Fruit fly (Drosophila melanogaster) whole organism, embryonic: ENCODE results near the gene spn-B.

ENCODE experiments used
- CG10366 ChIP-seq: fragments of 200-800 bp; sonication (Bioruptor generic); IDR thresholded peaks from 2 replicates; pipeline ENCODE4 v1.3.6; 2022; ENCODE audit warnings: missing biosample characterization, missing genetic modification characterization
- CG10431 ChIP-seq: fragments of 200-800 bp; sonication (Bioruptor generic); optimal IDR thresholded peaks from 3 replicates; lab custom pipeline; 2018; ENCODE audit warnings: missing biosample characterization, mild to moderate bottlenecking, missing genetic modification characterization
- CG13296 ChIP-seq: fragments of 200-800 bp; sonication (Bioruptor generic); optimal IDR thresholded peaks from 3 replicates; lab custom pipeline; 2018; ENCODE audit warnings: missing biosample characterization, mild to moderate bottlenecking, missing genetic modification characterization
- CG1792 ChIP-seq: fragments of 200-800 bp; sonication (Bioruptor generic); optimal IDR thresholded peaks from 2 replicates; lab custom pipeline; 2016; ENCODE audit warnings: missing biosample characterization, missing genetic modification characterization
- CG6175 ChIP-seq: fragments of 200-800 bp; sonication (Bioruptor generic); IDR thresholded peaks from 3 replicates; pipeline ENCODE4 v1.3.6; 2022; ENCODE audit warnings: missing biosample characterization, missing genetic modification characterization
- CG8924 ChIP-seq: fragments of 200-800 bp; optimal IDR thresholded peaks from 3 replicates; lab custom pipeline; 2019; ENCODE audit warnings: missing biosample characterization, mild to moderate bottlenecking, missing genetic modification characterization, moderate library complexity
- Dfd ChIP-seq, 2 experiments: fragments of >200 bp; optimal IDR thresholded peaks; 2 replicates each; lab custom pipeline; 2017; ENCODE audit warnings: missing biosample characterization in 2 of 2, missing genetic modification characterization in 2 of 2
- Gsc ChIP-seq: fragments of 200-800 bp; sonication (Bioruptor generic); IDR thresholded peaks from 2 replicates; pipeline ENCODE4 v1.3.6; 2022; ENCODE audit warnings: missing biosample characterization, missing genetic modification characterization
- Hsf ChIP-seq: fragments of 200-800 bp; sonication (Bioruptor generic); optimal IDR thresholded peaks from 3 replicates; lab custom pipeline; 2016; ENCODE audit warnings: missing biosample characterization, missing genetic modification characterization
- Lim3 ChIP-seq: fragments of 200-800 bp; sonication (Bioruptor generic); IDR thresholded peaks from 2 replicates; pipeline ENCODE4 v1.3.6; 2022; ENCODE audit warnings: missing biosample characterization, missing genetic modification characterization
- dmrt99B ChIP-seq: fragments of 200-800 bp; sonication (Bioruptor generic); optimal IDR thresholded peaks from 2 replicates; lab custom pipeline; 2018; ENCODE audit warnings: missing biosample characterization, mild to moderate bottlenecking, missing genetic modification characterization, moderate library complexity
- shn ChIP-seq: fragments of 200-800 bp; sonication (Bioruptor generic); optimal IDR thresholded peaks from 3 replicates; lab custom pipeline; 2016; ENCODE audit warnings: missing biosample characterization, missing genetic modification characterization
- so ChIP-seq: fragments of 200-800 bp; sonication (Bioruptor generic); IDR thresholded peaks from 3 replicates; pipeline ENCODE4 v1.3.6; 2022; ENCODE audit warnings: missing biosample characterization, missing genetic modification characterization

- TF ChIP-seq Dfd (GFP tag; optimal IDR thresholded peaks at IDR 0.05; lab: Kevin White, UChicago) = no peak
- no peak for TF ChIP-seq Gsc (GFP tag; lab: Robert Waterston, UW)
- no peak for TF ChIP-seq CG13296 (GFP tag; lab: Kevin White, UChicago)
- no peak for TF ChIP-seq Lim3
- TF ChIP-seq CG8924 (tag; lab: Kevin White, UChicago) = no peak
- no peak for TF ChIP-seq CG6175 (GFP tag; lab: Robert Waterston, UW)
- no peak for TF ChIP-seq CG1792 (GFP tag; lab: Kevin White, UChicago)
- no peak for TF ChIP-seq CG10366 (GFP tag; lab: Robert Waterston, UW)
- no peak for TF ChIP-seq shn (GFP tag; lab: Kevin White, UChicago)
- no peak for TF ChIP-seq so (GFP tag; lab: Robert Waterston, UW)
- TF ChIP-seq dmrt99B = no peak
- TF ChIP-seq CG10431 (GFP tag; lab: Kevin White, UChicago) = no peak
- no peak for TF ChIP-seq Hsf (GFP tag; lab: Kevin White, UChicago)
These were observed 43.4 kb downstream of the spn-B start for dm6 chr3R:14371133-14371676.
